Fruit fly (Drosophila melanogaster) whole organism, embryonic: ENCODE data around the gene Creld.

Experiments used
- Aef1 ChIP-seq: fragments of 200-800 bp; sonication (Bioruptor generic); IDR thresholded peaks from 3 replicates; pipeline ENCODE4 v1.3.6; 2022; ENCODE audit warnings: missing biosample characterization, missing genetic modification characterization
- CG1024 ChIP-seq: fragments of 200-800 bp; sonication (Bioruptor generic); IDR thresholded peaks from 2 replicates; pipeline ENCODE4 v1.3.6; 2022; ENCODE audit warnings: missing biosample characterization, missing genetic modification characterization
- CG11398 ChIP-seq: fragments of 200-800 bp; sonication (Bioruptor generic); optimal IDR thresholded peaks from 2 replicates; lab custom pipeline; 2016; ENCODE audit warnings: missing biosample characterization, missing genetic modification characterization
- CG11560 ChIP-seq: fragments of 200-800 bp; sonication (Bioruptor generic); IDR thresholded peaks from 3 replicates; pipeline ENCODE4 v1.3.6; 2022; ENCODE audit warnings: missing biosample characterization, missing genetic modification characterization
- CG11695 ChIP-seq: fragments of 200-800 bp; sonication (Bioruptor generic); IDR thresholded peaks from 3 replicates; pipeline ENCODE4 v1.3.6; 2022; ENCODE audit warnings: missing biosample characterization, missing genetic modification characterization
- CG12071 ChIP-seq: fragments of 200-800 bp; sonication (Bioruptor generic); optimal IDR thresholded peaks from 3 replicates; lab custom pipeline; 2018; ENCODE audit warnings: missing biosample characterization, mild to moderate bottlenecking, missing genetic modification characterization
- CG1233 ChIP-seq: fragments of 200-800 bp; sonication (Bioruptor generic); optimal IDR thresholded peaks from 4 replicates; lab custom pipeline; 2018; ENCODE audit warnings: missing biosample characterization, mild to moderate bottlenecking, missing genetic modification characterization
- CG13424 ChIP-seq: fragments of 200-800 bp; sonication (Bioruptor generic); optimal IDR thresholded peaks from 2 replicates; lab custom pipeline; 2019; ENCODE audit warnings: missing biosample characterization, mild to moderate bottlenecking, missing genetic modification characterization, moderate library complexity
- CG14441 ChIP-seq: fragments of 200-800 bp; sonication (Bioruptor generic); IDR thresholded peaks from 2 replicates; pipeline ENCODE4 v1.3.6; 2022; ENCODE audit warnings: missing biosample characterization, missing genetic modification characterization
- CG15011 ChIP-seq: fragments of 200-800 bp; sonication (Bioruptor generic); optimal IDR thresholded peaks from 3 replicates; lab custom pipeline; 2018; ENCODE audit warnings: missing biosample characterization, mild to moderate bottlenecking, missing genetic modification characterization
- CG17612 ChIP-seq: fragments of 200-800 bp; sonication (Bioruptor generic); IDR thresholded peaks from 2 replicates; pipeline ENCODE4 v1.3.6; 2022; ENCODE audit warnings: missing biosample characterization, missing genetic modification characterization
- CG17829 ChIP-seq: fragments of 200-800 bp; optimal IDR thresholded peaks from 2 replicates; lab custom pipeline; 2019; ENCODE audit warnings: missing biosample characterization, mild to moderate bottlenecking, missing genetic modification characterization, moderate library complexity
- CG18619 ChIP-seq: fragments of 200-800 bp; sonication (Bioruptor generic); optimal IDR thresholded peaks from 3 replicates; lab custom pipeline; 2017; ENCODE audit warnings: missing biosample characterization, mild to moderate bottlenecking, missing genetic modification characterization
- CG18764 ChIP-seq: fragments of 200-800 bp; sonication (Bioruptor generic); optimal IDR thresholded peaks from 3 replicates; lab custom pipeline; 2016; ENCODE audit warnings: missing biosample characterization, missing genetic modification characterization
- CG2889 ChIP-seq: fragments of 200-800 bp; sonication (Bioruptor generic); IDR thresholded peaks from 3 replicates; pipeline ENCODE4 v1.3.6; 2022; ENCODE audit warnings: missing biosample characterization, missing genetic modification characterization
- CG31365 ChIP-seq: fragments of 200-800 bp; sonication (Bioruptor generic); optimal IDR thresholded peaks from 2 replicates; lab custom pipeline; 2018; ENCODE audit warnings: missing biosample characterization, mild to moderate bottlenecking, missing genetic modification characterization
- CG4424 ChIP-seq: fragments of 200-800 bp; sonication (Bioruptor generic); optimal IDR thresholded peaks from 3 replicates; lab custom pipeline; 2016; ENCODE audit warnings: missing biosample characterization, missing genetic modification characterization
- CG4730 ChIP-seq: fragments of 200-800 bp; sonication (Bioruptor generic); IDR thresholded peaks from 2 replicates; pipeline ENCODE4 v1.3.6; 2022; ENCODE audit warnings: missing biosample characterization, missing genetic modification characterization
- CG5245 ChIP-seq: fragments of 200-800 bp; sonication (Bioruptor generic); optimal IDR thresholded peaks from 3 replicates; lab custom pipeline; 2016; ENCODE audit warnings: missing biosample characterization, missing genetic modification characterization
- CG7372 ChIP-seq: fragments of 200-800 bp; sonication (Bioruptor generic); IDR thresholded peaks from 2 replicates; pipeline ENCODE4 v1.3.6; 2022; ENCODE audit warnings: missing biosample characterization, missing genetic modification characterization
- CG8388 ChIP-seq: fragments of 200-800 bp; sonication (Bioruptor generic); optimal IDR thresholded peaks from 2 replicates; lab custom pipeline; 2019; ENCODE audit warnings: missing biosample characterization, mild to moderate bottlenecking, missing genetic modification characterization, moderate library complexity
- CG8944 ChIP-seq: fragments of 200-800 bp; sonication (Bioruptor generic); optimal IDR thresholded peaks from 3 replicates; lab custom pipeline; 2016; ENCODE audit warnings: missing biosample characterization, missing genetic modification characterization
- Chrac-16 ChIP-seq: fragments of 200-800 bp; sonication (Bioruptor generic); optimal IDR thresholded peaks from 3 replicates; lab custom pipeline; 2016; ENCODE audit warnings: missing biosample characterization, missing genetic modification characterization
- CkIIα-i1 ChIP-seq: fragments of 200-800 bp; sonication (Bioruptor generic); IDR thresholded peaks from 2 replicates; pipeline ENCODE4 v1.3.6; 2022; ENCODE audit warnings: missing biosample characterization, missing genetic modification characterization
- E2f1 ChIP-seq: fragments of 200-800 bp; sonication (Bioruptor generic); IDR thresholded peaks from 2 replicates; pipeline ENCODE4 v1.3.6; 2022; ENCODE audit warnings: missing biosample characterization, missing genetic modification characterization
- HLHmδ ChIP-seq: fragments of 200-800 bp; sonication (Bioruptor generic); optimal IDR thresholded peaks from 2 replicates; lab custom pipeline; 2018; ENCODE audit warnings: missing biosample characterization, mild to moderate bottlenecking, missing genetic modification characterization, moderate library complexity
- Ptx1 ChIP-seq: fragments of 200-800 bp; sonication (Bioruptor generic); IDR thresholded peaks from 2 replicates; pipeline ENCODE4 v1.3.6; 2022; ENCODE audit warnings: missing biosample characterization, missing genetic modification characterization
- TFAM ChIP-seq: fragments of 200-800 bp; sonication (Bioruptor generic); optimal IDR thresholded peaks from 2 replicates; lab custom pipeline; 2017; ENCODE audit warnings: missing biosample characterization, missing genetic modification characterization, inconsistent platforms
- Trl ChIP-seq, 3 experiments: fragments of >200 bp in 2 of 3; fragments of 200-800 bp in 1 of 3; sonication (Bioruptor generic) in 1 of 3; optimal IDR thresholded peaks; 2 replicates in 1 of 3; 3 replicates in 2 of 3; lab custom pipeline; 2016 to 2017; ENCODE audit warnings: missing biosample characterization in 1 of 3, missing genetic modification characterization in 1 of 3
- Xbp1 ChIP-seq: fragments of 200-800 bp; sonication (Bioruptor generic); optimal IDR thresholded peaks from 3 replicates; lab custom pipeline; 2016; ENCODE audit warnings: missing biosample characterization, mild to moderate bottlenecking, missing genetic modification characterization
- abd-A ChIP-seq: fragments of 200-800 bp; sonication (Bioruptor generic); optimal IDR thresholded peaks from 3 replicates; lab custom pipeline; 2019; ENCODE audit warnings: missing biosample characterization, mild to moderate bottlenecking, missing genetic modification characterization, moderate library complexity
- ase ChIP-seq: fragments of 200-800 bp; sonication (Bioruptor generic); IDR thresholded peaks from 3 replicates; pipeline ENCODE4 v1.3.6; 2022; ENCODE audit warnings: missing biosample characterization, missing genetic modification characterization
- bigmax ChIP-seq: fragments of 200-800 bp; sonication (Bioruptor generic); optimal IDR thresholded peaks from 2 replicates; lab custom pipeline; 2018; ENCODE audit warnings: missing biosample characterization, mild to moderate bottlenecking, missing genetic modification characterization
- cas ChIP-seq: fragments of 200-800 bp; sonication (Bioruptor generic); IDR thresholded peaks from 2 replicates; pipeline ENCODE4 v1.3.6; 2022; ENCODE audit warnings: missing biosample characterization, missing genetic modification characterization
- chinmo ChIP-seq: fragments of 200-800 bp; sonication (Bioruptor generic); IDR thresholded peaks from 4 replicates; pipeline ENCODE4 v1.3.6; 2022; ENCODE audit warnings: missing biosample characterization, missing genetic modification characterization; ENCODE audit not compliant: partially characterized antibody
- chm ChIP-seq: fragments of 200-800 bp; sonication (Bioruptor generic); IDR thresholded peaks from 2 replicates; pipeline ENCODE4 v1.3.6; 2022; ENCODE audit warnings: missing biosample characterization, missing genetic modification characterization
- dysf ChIP-seq: fragments of 200-800 bp; sonication (Bioruptor generic); IDR thresholded peaks from 3 replicates; pipeline ENCODE4 v1.3.6; 2022; ENCODE audit warnings: missing biosample characterization, missing genetic modification characterization
- ken ChIP-seq: fragments of 200-800 bp; sonication (Bioruptor generic); IDR thresholded peaks from 3 replicates; pipeline ENCODE4 v1.3.6; 2022; ENCODE audit warnings: missing biosample characterization, missing genetic modification characterization
- knrl ChIP-seq: fragments of 200-800 bp; sonication (Bioruptor generic); IDR thresholded peaks from 3 replicates; pipeline ENCODE4 v1.3.6; 2022; ENCODE audit warnings: missing biosample characterization, missing genetic modification characterization; ENCODE audit not compliant: partially characterized antibody
- lab ChIP-seq: fragments of 200-800 bp; sonication (Bioruptor generic); optimal IDR thresholded peaks from 3 replicates; lab custom pipeline; 2017; ENCODE audit warnings: missing biosample characterization, missing genetic modification characterization, mild to moderate bottlenecking, moderate library complexity, missing genetic modification reagents
- lilli ChIP-seq: fragments of 200-800 bp; sonication (Bioruptor generic); optimal IDR thresholded peaks from 3 replicates; lab custom pipeline; 2016; ENCODE audit warnings: missing biosample characterization, missing genetic modification characterization
- lmd ChIP-seq: fragments of 200-800 bp; sonication (Bioruptor generic); IDR thresholded peaks from 2 replicates; pipeline ENCODE4 v1.3.6; 2022; ENCODE audit warnings: missing biosample characterization, missing genetic modification characterization
- mirr ChIP-seq: fragments of 200-800 bp; sonication (Bioruptor generic); optimal IDR thresholded peaks from 3 replicates; lab custom pipeline; 2018; ENCODE audit warnings: missing biosample characterization, mild to moderate bottlenecking, missing genetic modification characterization
- odd ChIP-seq: fragments of 200-800 bp; sonication (Bioruptor generic); optimal IDR thresholded peaks from 2 replicates; lab custom pipeline; 2017; ENCODE audit warnings: missing biosample characterization, mild to moderate bottlenecking, missing genetic modification characterization
- onecut ChIP-seq: fragments of 200-800 bp; sonication (Bioruptor generic); IDR thresholded peaks from 2 replicates; pipeline ENCODE4 v1.3.6; 2022; ENCODE audit warnings: missing biosample characterization, missing genetic modification characterization
- pb ChIP-seq: fragments of 200-800 bp; sonication (Bioruptor generic); optimal IDR thresholded peaks from 3 replicates; lab custom pipeline; 2016; ENCODE audit warnings: missing biosample characterization, missing genetic modification characterization
- ranshi ChIP-seq: fragments of 200-800 bp; sonication (Bioruptor generic); IDR thresholded peaks from 2 replicates; pipeline ENCODE4 v1.3.6; 2022; ENCODE audit warnings: missing biosample characterization, missing genetic modification characterization
- salm ChIP-seq: fragments of 200-800 bp; sonication (Bioruptor generic); optimal IDR thresholded peaks from 2 replicates; lab custom pipeline; 2018; ENCODE audit warnings: missing biosample characterization, mild to moderate bottlenecking, missing genetic modification characterization
- sob ChIP-seq: fragments of 200-800 bp; sonication (Bioruptor generic); IDR thresholded peaks from 2 replicates; pipeline ENCODE4 v1.3.6; 2022; ENCODE audit warnings: missing biosample characterization, missing genetic modification characterization
- zen ChIP-seq: fragments of 200-800 bp; sonication (Bioruptor generic); optimal IDR thresholded peaks from 3 replicates; lab custom pipeline; 2018; ENCODE audit warnings: missing biosample characterization, mild to moderate bottlenecking, missing genetic modification characterization, moderate library complexity

Gene Creld

DNA sequence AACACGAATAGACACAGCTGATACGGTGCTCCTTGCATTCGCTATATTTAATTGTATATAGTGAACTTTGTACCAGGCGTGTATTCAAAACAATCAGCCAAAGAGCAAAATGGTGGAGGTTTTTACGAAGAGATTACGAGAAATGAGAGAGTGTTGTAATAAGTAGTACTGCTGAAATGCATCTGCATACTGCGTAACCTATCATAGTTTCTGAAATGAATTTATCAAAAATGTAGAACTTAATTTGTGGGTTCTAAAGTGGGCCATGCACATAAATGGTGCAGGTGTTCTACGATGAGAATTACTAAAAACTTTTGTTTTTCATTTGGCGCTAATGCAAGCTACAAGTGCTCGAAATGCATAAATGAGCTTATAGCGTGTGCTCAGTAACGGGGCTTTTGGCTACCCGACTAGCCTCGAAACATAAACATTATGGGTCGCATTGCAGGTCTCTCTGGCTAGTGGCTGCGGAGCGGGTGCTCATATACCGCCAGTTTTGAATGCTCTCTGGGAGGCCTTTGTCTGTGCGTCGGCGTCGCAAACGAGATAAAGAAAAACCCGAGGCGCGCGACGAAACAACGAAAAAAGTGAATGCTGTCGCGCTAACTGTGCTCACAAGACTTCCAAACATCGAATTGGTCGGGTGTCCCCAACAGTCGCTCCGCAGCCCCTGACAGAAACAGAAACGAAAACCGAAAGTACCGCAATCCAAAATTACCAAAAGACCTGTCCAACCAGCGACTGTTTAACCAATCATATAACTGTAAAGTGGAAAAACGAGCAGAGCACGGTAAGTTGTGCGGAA is 29.5 kb downstream of the Creld start, which contains the start of gene Gs1 (continued):
- TF ChIP-seq CG2889 (GFP tag; lab: Robert Waterston, UW), result no peak
- no peak for TF ChIP-seq CG8944 (GFP tag; lab: Kevin White, UChicago)
- TF ChIP-seq Trl (optimal IDR thresholded peaks at IDR 0.05; lab: Kevin White, UChicago), result peak; percentile 87 to 89
- peak; percentile 48 for TF ChIP-seq Trl (GFP tag; optimal IDR thresholded peaks at IDR 0.05; lab: Kevin White, UChicago)
- no peak for TF ChIP-seq Aef1 (GFP tag; lab: Robert Waterston, UW)
- TF ChIP-seq CG7372 (GFP tag; lab: Robert Waterston, UW), result no peak
- no peak for TF ChIP-seq CG14441
- TF ChIP-seq E2f1, result no peak
- TF ChIP-seq ranshi (GFP tag; lab: Robert Waterston, UW), result no peak; the same call in 1 of the 2 replicates
- TF ChIP-seq CkIIα-i1, result no peak
- TF ChIP-seq CG12071 (GFP tag; lab: Kevin White, UChicago), result peak; percentile 53
- no peak for TF ChIP-seq ken (GFP tag; lab: Robert Waterston, UW)
- no peak for TF ChIP-seq CG18619 (GFP tag; lab: Kevin White, UChicago)
- TF ChIP-seq chm, result peak; percentile 90
- peak; percentile 30 for TF ChIP-seq HLHmδ (GFP tag; lab: Kevin White, UChicago)
- no peak for TF ChIP-seq CG18764 (GFP tag; lab: Kevin White, UChicago)
- peak; percentile 4 for TF ChIP-seq odd
- no peak for TF ChIP-seq ase (GFP tag; lab: Robert Waterston, UW)
- no peak for TF ChIP-seq CG11398
- TF ChIP-seq CG17829 (tag; lab: Kevin White, UChicago), result peak; percentile 39
- TF ChIP-seq lab (GFP tag; lab: Kevin White, UChicago), result peak; percentile 81
- TF ChIP-seq lmd (GFP tag; lab: Robert Waterston, UW), result no peak
- TF ChIP-seq CG15011 (GFP tag; lab: Kevin White, UChicago), result no peak
- no peak for TF ChIP-seq CG11560
- TF ChIP-seq CG1233, result peak; percentile 37
- peak; percentile 79 for TF ChIP-seq abd-A (tag; lab: Kevin White, UChicago)
- peak; percentile 11 for TF ChIP-seq CG4424
- TF ChIP-seq CG4730, result no peak
- TF ChIP-seq chinmo (GFP tag; lab: Robert Waterston, UW), result peak; percentile 95; the same call in 3 of the 4 replicates
- TF ChIP-seq CG8388 (GFP tag; lab: Kevin White, UChicago), result no peak
- TF ChIP-seq bigmax (GFP tag; lab: Kevin White, UChicago), result no peak
- no peak for TF ChIP-seq cas (GFP tag; lab: Robert Waterston, UW)
- TF ChIP-seq onecut, result peak; percentile 23; the same call in 1 of the 2 replicates
- TF ChIP-seq Xbp1 (GFP tag; lab: Kevin White, UChicago), result no peak
- no peak for TF ChIP-seq knrl (GFP tag; lab: Robert Waterston, UW)
- TF ChIP-seq TFAM, result no peak
- TF ChIP-seq dysf (GFP tag; lab: Robert Waterston, UW), result peak; percentile 26; the same call in 1 of the 3 replicates
- peak; percentile 67 for TF ChIP-seq mirr (GFP tag; lab: Kevin White, UChicago)
- peak; percentile 14 for TF ChIP-seq lilli (GFP tag; lab: Kevin White, UChicago)
- no peak for TF ChIP-seq CG13424 (tag; lab: Kevin White, UChicago)
- peak; percentile 57 for TF ChIP-seq salm (tag; lab: Kevin White, UChicago)
- no peak for TF ChIP-seq CG17612 (GFP tag; lab: Robert Waterston, UW)
- 0 out of 3 replicates have a peak, but pooled peaks have one; percentile 40 for TF ChIP-seq CG11695
- TF ChIP-seq Ptx1, result no peak
- peak; percentile 70 for TF ChIP-seq sob (GFP tag; lab: Robert Waterston, UW)
- TF ChIP-seq CG1024 (GFP tag; lab: Robert Waterston, UW), result no peak
- no peak for TF ChIP-seq zen
- no peak for TF ChIP-seq Chrac-16 (GFP tag; lab: Kevin White, UChicago)
- no peak for TF ChIP-seq CG5245 (GFP tag; lab: Kevin White, UChicago)
- peak; percentile 30 for TF ChIP-seq CG31365
- peak; percentile 30 for TF ChIP-seq pb (GFP tag; lab: Kevin White, UChicago)
